Worm (Caenorhabditis elegans): ENCODE measurements around the gene gcp-2.2.

The gcp-2.2 gene

DNA sequence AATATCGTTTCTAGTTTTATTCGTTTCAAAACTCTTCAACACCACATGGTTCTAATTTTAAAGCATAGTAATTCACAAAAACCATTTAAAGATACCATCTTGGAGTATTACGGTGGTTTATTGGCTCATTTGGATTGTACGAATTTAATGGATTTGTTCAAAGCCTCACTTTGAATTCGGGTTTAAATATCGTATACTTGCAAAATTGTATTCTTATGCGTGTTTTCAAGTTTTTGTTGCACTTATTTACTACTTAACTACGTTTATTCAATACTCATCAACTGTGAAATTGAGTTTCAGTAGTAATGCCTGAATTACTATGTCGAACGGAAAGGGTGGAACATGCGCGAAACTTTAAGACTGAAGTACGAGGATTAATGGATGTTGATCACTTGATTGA is 47.9 kb downstream of the gcp-2.2 start, which contains the start of gene abts-2:
Gene abts-2, plus strand, starts transcription at position 301 of the 400 bp plus-strand sequence.
- TF ChIP-seq pha-4 (tag; optimal IDR thresholded peaks at IDR 0.05) (no peak), tbx-2 (tag; optimal IDR thresholded peaks at IDR 0.05) (no peak), unc-86 (tag; optimal IDR thresholded peaks at IDR 0.05) (no peak), hlh-15 (tag; optimal IDR thresholded peaks at IDR 0.05) (no peak), ceh-45 (GFP tag; IDR thresholded peaks at IDR 0.05) (no peak), unc-3 (GFP tag; conservative IDR thresholded peaks at IDR 0.05) (no peak), unc-3 (tag; optimal IDR thresholded peaks at IDR 0.05) (no peak), hlh-13 (GFP tag; optimal IDR thresholded peaks at IDR 0.05) (no peak), ceh-19 (GFP tag; optimal IDR thresholded peaks at IDR 0.05) (no peak), ets-4 (tag; optimal IDR thresholded peaks at IDR 0.05) (no peak), npax-4 (tag; optimal IDR thresholded peaks at IDR 0.05) (no peak), lim-6 (tag; optimal IDR thresholded peaks at IDR 0.05) (no peak), hlh-8 (tag; optimal IDR thresholded peaks at IDR 0.05) (no peak), pha-2 (tag; optimal IDR thresholded peaks at IDR 0.05) (no peak)

DNA sequence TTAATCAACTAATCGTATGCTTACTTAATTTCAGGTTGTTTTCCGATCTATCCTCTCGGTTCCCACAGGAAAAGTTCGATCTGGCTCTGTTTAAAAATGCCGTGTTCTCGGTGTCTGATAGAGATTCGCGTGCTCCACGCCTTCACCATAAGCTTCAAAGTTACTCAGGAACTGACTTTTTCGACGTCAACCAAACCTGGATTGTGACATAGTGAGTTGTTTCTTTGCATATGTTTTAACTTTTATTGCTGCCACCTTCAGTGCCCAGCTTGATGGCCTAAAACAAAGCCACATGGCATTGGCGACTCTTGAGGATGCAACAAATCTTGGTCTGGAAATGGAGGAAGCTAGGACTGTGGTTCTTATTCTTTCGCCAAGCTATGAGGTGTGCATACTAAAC is 48.4 kb downstream of the gcp-2.2 start:
- TF ChIP-seq pag-3 (tag; optimal IDR thresholded peaks at IDR 0.05; ENCODE audit: borderline replicate concordance) (no peak), pax-1 (tag; optimal IDR thresholded peaks at IDR 0.05) (no peak), unc-86 (tag; optimal IDR thresholded peaks at IDR 0.05) (no peak), npax-4 (tag; optimal IDR thresholded peaks at IDR 0.05) (no peak), ceh-14 (tag; optimal IDR thresholded peaks at IDR 0.05) (no peak), rnt-1 (tag; optimal IDR thresholded peaks at IDR 0.05) (no peak), ref-2 (tag; optimal IDR thresholded peaks at IDR 0.05) (no peak), ceh-45 (GFP tag; IDR thresholded peaks at IDR 0.05) (no peak), sox-4 (tag; optimal IDR thresholded peaks at IDR 0.05) (no peak), ahr-1 (tag; optimal IDR thresholded peaks at IDR 0.05) (no peak), pros-1 (tag; optimal IDR thresholded peaks at IDR 0.05) (no peak), eyg-1 (tag; optimal IDR thresholded peaks at IDR 0.05) (no peak), ceh-30 (tag; optimal IDR thresholded peaks at IDR 0.05) (no peak), K09A11.1 (tag; optimal IDR thresholded peaks at IDR 0.05; ENCODE audit: insufficient read depth) (no peak), ceh-18 (tag; optimal IDR thresholded peaks at IDR 0.05) (no peak), gmeb-2 (tag; optimal IDR thresholded peaks at IDR 0.05) (no peak), tbx-2 (tag; optimal IDR thresholded peaks at IDR 0.05) (no peak), ceh-22 (tag; optimal IDR thresholded peaks at IDR 0.05) (no peak)

ce11 chrX:11590545-11590944 is 53.0 kb downstream of the gcp-2.2 start:
- TF ChIP-seq eyg-1 (tag; optimal IDR thresholded peaks at IDR 0.05) = no peak
- TF ChIP-seq zip-5 (tag; optimal IDR thresholded peaks at IDR 0.05) = no peak
- TF ChIP-seq mec-3 (tag; optimal IDR thresholded peaks at IDR 0.05; ENCODE audit: borderline replicate concordance) = no peak
- TF ChIP-seq ceh-30 (tag; optimal IDR thresholded peaks at IDR 0.05) = no peak
- no peak for TF ChIP-seq Y22D7AL.16 (tag; optimal IDR thresholded peaks at IDR 0.05)
- TF ChIP-seq npax-4 (tag; optimal IDR thresholded peaks at IDR 0.05) = no peak
- TF ChIP-seq elt-4 (tag; optimal IDR thresholded peaks at IDR 0.05) = no peak
- no peak for TF ChIP-seq ref-2 (tag; optimal IDR thresholded peaks at IDR 0.05)
- no peak for TF ChIP-seq ceh-2 (tag; optimal IDR thresholded peaks at IDR 0.05)
- no peak for TF ChIP-seq nhr-232 (tag; optimal IDR thresholded peaks at IDR 0.05)
- no peak for TF ChIP-seq dmd-4 (tag; optimal IDR thresholded peaks at IDR 0.05; ENCODE audit: borderline replicate concordance)
